Worm (Caenorhabditis elegans) whole organism, young adult: ENCODE data around the gene R102.11.

Source experiments
- B0035.1 ChIP-seq: sonication (generic microtip); optimal IDR thresholded peaks from 2 replicates; lab custom pipeline; 2016; ENCODE audit warnings: missing genetic modification characterization, mild to moderate bottlenecking, missing compliant biosample characterization, missing genotype, missing genetic modification reagents
- B0261.1 ChIP-seq: sonication (generic microtip); optimal IDR thresholded peaks from 2 replicates; lab custom pipeline; 2016; ENCODE audit warnings: mild to moderate bottlenecking, missing genetic modification characterization, moderate library complexity, missing compliant biosample characterization
- B0336.3 ChIP-seq: fragments of 200-800 bp; sonication (Bioruptor generic); IDR thresholded peaks from 2 replicates; pipeline ENCODE4 v1.3.6; 2022; ENCODE audit warnings: missing genetic modification characterization, missing compliant biosample characterization
- D2030.7 ChIP-seq: fragments of 200-800 bp; sonication (Bioruptor generic); IDR thresholded peaks from 2 replicates; pipeline ENCODE4 v1.3.6; 2022; ENCODE audit warnings: missing genetic modification reagents, missing genetic modification characterization, missing compliant biosample characterization
- F10E7.11 ChIP-seq: sonication (generic microtip); optimal IDR thresholded peaks from 2 replicates; lab custom pipeline; 2017; ENCODE audit warnings: mild to moderate bottlenecking, missing genetic modification characterization, moderate library complexity, missing compliant biosample characterization
- T07F8.4 ChIP-seq: sonication (generic microtip); optimal IDR thresholded peaks from 2 replicates; lab custom pipeline; 2016; ENCODE audit warnings: mild to moderate bottlenecking, missing genetic modification characterization, moderate library complexity, missing compliant biosample characterization
- T26A5.8 ChIP-seq: sonication (generic microtip); optimal IDR thresholded peaks from 2 replicates; lab custom pipeline; 2016; ENCODE audit warnings: missing genetic modification characterization, missing compliant biosample characterization
- Y53F4B.3 ChIP-seq: fragments of 200-800 bp; sonication (Bioruptor generic); IDR thresholded peaks from 2 replicates; pipeline ENCODE4 v1.3.6; 2022; ENCODE audit warnings: missing genetic modification reagents, missing genetic modification characterization, missing compliant biosample characterization
- Y79H2A.3 ChIP-seq: fragments of 200-800 bp; sonication (Bioruptor generic); conservative IDR thresholded peaks from 2 replicates; pipeline ENCODE4 v1.3.6; 2022; ENCODE audit warnings: missing genetic modification reagents, missing genetic modification characterization, missing compliant biosample characterization
- ZK185.1 ChIP-seq: sonication (generic microtip); optimal IDR thresholded peaks from 2 replicates; lab custom pipeline; 2016; ENCODE audit warnings: mild to moderate bottlenecking, missing genetic modification characterization, missing compliant biosample characterization; ENCODE audit not compliant: poor library complexity, severe bottlenecking
- akir-1 ChIP-seq: fragments of 200-800 bp; sonication (Bioruptor generic); optimal IDR thresholded peaks from 2 replicates; lab custom pipeline; 2018; ENCODE audit warnings: mild to moderate bottlenecking, missing genetic modification characterization, moderate library complexity, missing compliant biosample characterization
- athp-1 ChIP-seq: sonication (generic microtip); optimal IDR thresholded peaks from 2 replicates; lab custom pipeline; 2017; ENCODE audit warnings: mild to moderate bottlenecking, missing genetic modification characterization, missing compliant biosample characterization
- attf-3 ChIP-seq: fragments of 200-800 bp; sonication (Bioruptor generic); conservative IDR thresholded peaks from 2 replicates; pipeline ENCODE4 v1.3.6; 2022; ENCODE audit warnings: missing genetic modification reagents, missing genetic modification characterization, missing compliant biosample characterization
- attf-6 ChIP-seq: fragments of 200-800 bp; sonication (Bioruptor generic); IDR thresholded peaks from 2 replicates; pipeline ENCODE4 v1.3.6; 2022; ENCODE audit warnings: missing genetic modification reagents, missing genetic modification characterization, missing compliant biosample characterization
- ccch-3 ChIP-seq: fragments of 200-800 bp; sonication (Bioruptor generic); optimal IDR thresholded peaks from 2 replicates; lab custom pipeline; 2018; ENCODE audit warnings: mild to moderate bottlenecking, missing genetic modification characterization, missing compliant biosample characterization
- ceh-27 ChIP-seq: fragments of 200-800 bp; sonication (Bioruptor generic); optimal IDR thresholded peaks from 2 replicates; lab custom pipeline; 2018; ENCODE audit warnings: mild to moderate bottlenecking, missing genetic modification characterization, moderate library complexity, missing compliant biosample characterization
- ceh-58 ChIP-seq: fragments of 200-800 bp; sonication (Bioruptor generic); IDR thresholded peaks from 2 replicates; pipeline ENCODE4 v1.3.6; 2022; ENCODE audit warnings: missing genetic modification characterization, missing compliant biosample characterization
- ceh-79 ChIP-seq: sonication (generic microtip); optimal IDR thresholded peaks from 2 replicates; lab custom pipeline; 2017; ENCODE audit warnings: mild to moderate bottlenecking, missing genetic modification characterization, missing compliant biosample characterization
- dox-1 ChIP-seq: fragments of 200-800 bp; sonication (Bioruptor generic); IDR thresholded peaks from 2 replicates; pipeline ENCODE4 v1.3.6; 2022; ENCODE audit warnings: missing genetic modification reagents, missing genetic modification characterization, missing compliant biosample characterization
- dpff-1 ChIP-seq: sonication (generic microtip); optimal IDR thresholded peaks from 2 replicates; lab custom pipeline; 2017; ENCODE audit warnings: mild to moderate bottlenecking, missing genetic modification characterization, missing compliant biosample characterization
- dpl-1 ChIP-seq: fragments of 150-350 bp; optimal IDR thresholded peaks from 2 replicates; lab custom pipeline; 2014; ENCODE audit warnings: missing biosample characterization, missing genetic modification reagents, missing genetic modification characterization
- egrh-3 ChIP-seq: fragments of 200-800 bp; sonication (Bioruptor generic); IDR thresholded peaks from 2 replicates; pipeline ENCODE4 v1.3.6; 2022; ENCODE audit warnings: missing genetic modification reagents, missing genetic modification characterization, missing compliant biosample characterization
- lir-1 ChIP-seq: fragments of 200-800 bp; sonication (Bioruptor generic); conservative IDR thresholded peaks from 2 replicates; pipeline ENCODE4 v1.3.6; 2022; ENCODE audit warnings: missing genetic modification reagents, missing genetic modification characterization, missing compliant biosample characterization
- lsl-1 ChIP-seq: fragments of 200-800 bp; sonication (Bioruptor generic); optimal IDR thresholded peaks from 2 replicates; lab custom pipeline; 2018; ENCODE audit warnings: mild to moderate bottlenecking, missing genetic modification characterization, moderate library complexity, missing compliant biosample characterization
- lsy-27 ChIP-seq: sonication (generic microtip); optimal IDR thresholded peaks from 2 replicates; lab custom pipeline; 2017; ENCODE audit warnings: missing genetic modification characterization, mild to moderate bottlenecking, missing compliant biosample characterization, antibody characterized with exemption, missing genotype, borderline replicate concordance; ENCODE audit not compliant: insufficient read depth
- madf-8 ChIP-seq: fragments of 200-800 bp; sonication (Bioruptor generic); conservative IDR thresholded peaks from 2 replicates; pipeline ENCODE4 v1.3.6; 2022; ENCODE audit warnings: missing genetic modification reagents, missing genetic modification characterization, missing compliant biosample characterization
- mes-4 ChIP-seq: sonication (generic microtip); optimal IDR thresholded peaks from 2 replicates; lab custom pipeline; 2016; ENCODE audit warnings: missing genotype, missing genetic modification characterization, missing compliant biosample characterization
- nfya-1 ChIP-seq: sonication (generic microtip); optimal IDR thresholded peaks from 2 replicates; lab custom pipeline; 2017; ENCODE audit warnings: antibody characterized with exemption, missing compliant biosample characterization, missing genetic modification characterization, borderline replicate concordance; ENCODE audit not compliant: insufficient read depth
- nfya-2 ChIP-seq: fragments of 200-800 bp; sonication (Bioruptor generic); IDR thresholded peaks from 2 replicates; pipeline ENCODE4 v1.3.6; 2022; ENCODE audit warnings: missing genetic modification reagents, missing genetic modification characterization, missing compliant biosample characterization
- nhr-90 ChIP-seq: sonication (generic microtip); optimal IDR thresholded peaks from 2 replicates; lab custom pipeline; 2016; ENCODE audit warnings: missing genotype, mild to moderate bottlenecking, missing genetic modification characterization, missing compliant biosample characterization
- snpc-1.1 ChIP-seq: sonication (generic microtip); optimal IDR thresholded peaks from 2 replicates; lab custom pipeline; 2017; ENCODE audit warnings: missing genetic modification characterization, mild to moderate bottlenecking, missing compliant biosample characterization, antibody characterized with exemption, moderate library complexity, missing genotype, missing genetic modification reagents; ENCODE audit not compliant: insufficient read depth
- snpc-1.3 ChIP-seq: sonication (generic microtip); optimal IDR thresholded peaks from 2 replicates; lab custom pipeline; 2017; ENCODE audit warnings: missing genetic modification characterization, mild to moderate bottlenecking, missing compliant biosample characterization, antibody characterized with exemption, moderate library complexity, missing genotype, missing genetic modification reagents; ENCODE audit not compliant: insufficient read depth
- somi-1 ChIP-seq: fragments of 200-800 bp; sonication (Bioruptor generic); optimal IDR thresholded peaks from 2 replicates; lab custom pipeline; 2018; ENCODE audit warnings: mild to moderate bottlenecking, missing genetic modification characterization, missing compliant biosample characterization
- tlf-1 ChIP-seq: fragments of 200-800 bp; sonication (Bioruptor generic); optimal IDR thresholded peaks from 2 replicates; lab custom pipeline; 2018; ENCODE audit warnings: mild to moderate bottlenecking, missing genetic modification characterization, missing compliant biosample characterization
- unc-62 ChIP-seq: fragments of 150-350 bp; optimal IDR thresholded peaks from 2 replicates; lab custom pipeline; 2014; ENCODE audit warnings: missing biosample characterization, missing genetic modification reagents, missing genetic modification characterization
- ztf-22 ChIP-seq: fragments of 200-800 bp; sonication (Bioruptor generic); optimal IDR thresholded peaks from 2 replicates; lab custom pipeline; 2018; ENCODE audit warnings: mild to moderate bottlenecking, missing genetic modification characterization, moderate library complexity, missing compliant biosample characterization
- ztf-28 ChIP-seq: fragments of 200-800 bp; sonication (Bioruptor generic); IDR thresholded peaks from 2 replicates; pipeline ENCODE4 v1.3.6; 2022; ENCODE audit warnings: missing genetic modification reagents, missing genetic modification characterization, missing compliant biosample characterization

Gene R102.11

DNA sequence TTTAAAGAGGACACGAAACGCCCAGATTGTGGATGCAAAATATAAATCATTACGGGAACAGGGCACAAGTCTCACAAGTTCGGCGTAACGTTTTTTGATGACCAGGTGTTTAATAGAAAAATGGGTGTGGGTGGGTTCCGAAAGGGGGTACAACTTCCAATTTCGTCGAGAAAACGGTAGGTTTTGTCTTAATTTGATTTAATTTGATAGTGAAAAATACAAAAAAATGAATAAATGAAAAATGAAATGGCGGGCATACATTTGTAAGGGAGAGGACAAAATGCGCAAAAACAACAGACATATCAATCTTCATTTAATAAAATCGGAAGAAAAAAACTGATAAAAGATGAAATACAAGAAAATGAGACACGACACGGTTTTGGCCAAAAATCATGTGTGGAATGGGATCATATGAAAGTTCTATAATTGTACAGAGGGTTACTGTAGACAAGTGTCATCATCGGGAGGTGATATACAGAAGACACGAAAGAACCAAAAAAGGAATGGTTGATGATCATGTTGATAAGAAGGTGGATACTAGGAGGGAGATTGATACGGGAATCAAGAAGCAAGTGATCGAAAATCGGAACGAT, 2.4 kb upstream of the R102.11 start:
- no peak for TF ChIP-seq B0261.1 (tag; lab: Kevin White, UChicago)
- TF ChIP-seq egrh-3 (GFP tag; lab: Robert Waterston, UW): no peak
- TF ChIP-seq somi-1: peak; percentile 5
- no peak for TF ChIP-seq B0336.3
- TF ChIP-seq T07F8.4 (tag; lab: Kevin White, UChicago): no peak
- no peak for TF ChIP-seq nfya-1 (tag; lab: Kevin White, UChicago)
- no peak for TF ChIP-seq Y79H2A.3 (GFP tag; lab: Robert Waterston, UW)

DNA sequence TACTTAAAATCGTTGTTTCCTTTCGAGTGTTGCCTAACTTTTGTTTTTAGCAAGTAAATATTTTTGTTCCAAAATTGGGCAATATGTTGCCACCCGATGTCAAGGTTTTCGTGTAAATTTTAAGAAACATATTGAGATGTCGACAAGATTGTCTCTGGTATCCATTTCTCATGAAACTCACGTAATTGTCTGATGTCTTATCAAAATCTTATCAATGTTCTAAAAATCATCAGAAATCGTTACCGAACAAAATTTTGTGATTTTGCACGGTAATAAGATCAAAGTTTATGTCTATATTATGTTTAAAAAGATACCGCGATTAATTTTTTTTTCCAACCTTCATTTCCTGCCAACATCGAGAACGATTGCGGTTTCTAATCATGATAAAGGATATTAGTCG, 560 bp downstream of the R102.11 start:
- TF ChIP-seq lir-1 (no peak), tlf-1 (GFP tag; lab: Kevin White, UChicago) (no peak), F10E7.11 (tag; lab: Kevin White, UChicago) (no peak), nhr-90 (tag; lab: Kevin White, UChicago) (no peak), ccch-3 (GFP tag; lab: Kevin White, UChicago) (no peak), attf-3 (GFP tag; lab: Robert Waterston, UW) (no peak), athp-1 (tag; lab: Kevin White, UChicago) (no peak), ztf-28 (GFP tag; lab: Robert Waterston, UW) (no peak), ZK185.1 (tag; lab: Kevin White, UChicago) (no peak), mes-4 (no peak), ceh-27 (no peak), unc-62 (GFP tag; lab: Kevin White, UChicago) (no peak), madf-8 (GFP tag; lab: Robert Waterston, UW) (no peak), snpc-1.3 (no peak), akir-1 (GFP tag; lab: Kevin White, UChicago) (no peak), T26A5.8 (tag; lab: Kevin White, UChicago) (no peak)

DNA sequence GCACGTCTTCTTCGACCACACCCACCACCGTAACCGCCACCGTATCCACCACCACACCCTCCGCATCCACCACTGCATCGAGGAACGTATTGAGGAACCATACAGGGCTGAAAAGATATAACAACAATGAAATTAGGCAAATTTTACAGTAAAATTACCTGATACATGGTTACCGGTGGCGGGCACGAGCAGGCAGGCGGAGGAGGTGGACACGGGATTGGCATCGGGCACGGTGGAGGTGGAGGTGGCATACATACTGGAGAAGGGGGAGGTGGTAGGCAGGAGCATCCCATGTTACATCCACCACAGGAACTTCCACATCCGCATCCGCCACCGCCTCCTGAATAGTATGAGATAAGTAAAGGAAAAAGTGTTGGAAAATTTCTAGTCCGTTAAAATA, 1.1 kb downstream of the R102.11 start:
- no peak for TF ChIP-seq D2030.7 (GFP tag; lab: Robert Waterston, UW)
- 0 out of 2 replicates have a peak, but pooled peaks have one; percentile 49 for TF ChIP-seq ceh-58 (GFP tag; lab: Robert Waterston, UW)
- no peak for TF ChIP-seq egrh-3 (GFP tag; lab: Robert Waterston, UW)
- no peak for TF ChIP-seq nfya-2 (GFP tag; lab: Robert Waterston, UW)
- no peak for TF ChIP-seq ztf-22 (GFP tag; lab: Kevin White, UChicago)
- no peak for TF ChIP-seq snpc-1.1 (tag; lab: Kevin White, UChicago)
- no peak for TF ChIP-seq lsl-1 (GFP tag; lab: Kevin White, UChicago)
- TF ChIP-seq ceh-79 (tag; lab: Kevin White, UChicago): no peak
- TF ChIP-seq dpff-1 (tag; lab: Kevin White, UChicago): no peak
- TF ChIP-seq dox-1 (GFP tag; lab: Robert Waterston, UW): peak; percentile 11; the same call in 1 of the 2 replicates
- no peak for TF ChIP-seq Y53F4B.3 (GFP tag; lab: Robert Waterston, UW)
- no peak for TF ChIP-seq dpl-1 (GFP tag; lab: Kevin White, UChicago)
- TF ChIP-seq B0035.1 (tag; lab: Kevin White, UChicago): no peak
- no peak for TF ChIP-seq attf-6 (GFP tag; lab: Robert Waterston, UW)
- no peak for TF ChIP-seq lsy-27
